Worm (Caenorhabditis elegans): ENCODE results near the gene T26E4.10.

DNA sequence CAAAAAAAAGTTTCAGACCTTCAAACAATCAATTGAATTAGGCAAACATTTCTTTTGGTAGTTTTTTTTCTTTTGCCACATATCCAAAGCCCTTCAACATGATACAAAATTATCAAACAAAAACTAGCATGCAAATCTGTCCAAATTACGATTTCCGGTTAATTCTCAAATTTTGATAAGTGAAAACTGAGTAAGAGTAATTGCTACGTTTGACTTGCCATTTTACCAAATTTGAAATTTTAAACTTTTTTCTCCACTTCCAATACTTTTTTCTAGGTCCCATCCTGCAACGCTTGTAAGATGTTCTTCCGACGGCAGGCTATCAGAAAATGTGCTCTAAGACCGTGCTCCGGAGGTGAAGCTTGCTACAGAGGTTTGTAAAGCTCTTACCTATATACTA lies 1.9 kb downstream of the T26E4.10 start, which contains the start of gene nhr-223:
- no peak for TF ChIP-seq tbx-37 (GFP tag; conservative IDR thresholded peaks at IDR 0.05)
- TF ChIP-seq tra-4 (tag; optimal IDR thresholded peaks at IDR 0.05): no peak
- TF ChIP-seq ama-1 (optimal IDR thresholded peaks at IDR 0.05): no peak
- TF ChIP-seq flt-1 (GFP tag; IDR thresholded peaks at IDR 0.05): no peak
- no peak for TF ChIP-seq ceh-36 (tag; optimal IDR thresholded peaks at IDR 0.05)
- TF ChIP-seq sea-1 (GFP tag; conservative IDR thresholded peaks at IDR 0.05): no peak
- no peak for TF ChIP-seq hmbx-1 (tag; optimal IDR thresholded peaks at IDR 0.05)
- TF ChIP-seq hmg-4 (GFP tag; optimal IDR thresholded peaks at IDR 0.05): no peak
- TF ChIP-seq ets-7 (tag; optimal IDR thresholded peaks at IDR 0.05): no peak
